Fruit fly (Drosophila melanogaster) whole organism, embryonic: ENCODE data around the gene lectin-30A.
A peak's percentile ranks its signal among the peaks of the same experiment; 100 is the strongest.

Experiments
- Ada2b ChIP-seq: fragments of 200-800 bp; sonication (Bioruptor generic); IDR thresholded peaks from 2 replicates; pipeline ENCODE4 v1.3.6; 2022; ENCODE audit warnings: missing biosample characterization, missing genetic modification characterization
- Awh ChIP-seq: fragments of 200-800 bp; sonication (Bioruptor generic); IDR thresholded peaks from 2 replicates; pipeline ENCODE4, ENCODE4 v1.3.6; 2022; ENCODE audit warnings: missing biosample characterization, missing genetic modification characterization
- CG11093 ChIP-seq: fragments of 200-800 bp; sonication (Bioruptor generic); IDR thresholded peaks from 3 replicates; pipeline ENCODE4 v1.3.6; 2022; ENCODE audit warnings: missing biosample characterization, missing genetic modification characterization
- CG12071 ChIP-seq: fragments of 200-800 bp; sonication (Bioruptor generic); optimal IDR thresholded peaks from 3 replicates; lab custom pipeline; 2018; ENCODE audit warnings: missing biosample characterization, mild to moderate bottlenecking, missing genetic modification characterization
- CG17829 ChIP-seq: fragments of 200-800 bp; optimal IDR thresholded peaks from 2 replicates; lab custom pipeline; 2019; ENCODE audit warnings: missing biosample characterization, mild to moderate bottlenecking, missing genetic modification characterization, moderate library complexity
- CG18764 ChIP-seq: fragments of 200-800 bp; sonication (Bioruptor generic); optimal IDR thresholded peaks from 3 replicates; lab custom pipeline; 2016; ENCODE audit warnings: missing biosample characterization, missing genetic modification characterization
- CG31388 ChIP-seq: fragments of 200-800 bp; sonication (Bioruptor generic); optimal IDR thresholded peaks from 2 replicates; lab custom pipeline; 2016; ENCODE audit warnings: missing biosample characterization, missing genetic modification characterization
- CG34224 ChIP-seq: fragments of 200-800 bp; sonication (Bioruptor generic); IDR thresholded peaks from 3 replicates; pipeline ENCODE4 v1.3.6; 2022; ENCODE audit warnings: missing biosample characterization, missing genetic modification characterization; ENCODE audit not compliant: partially characterized antibody
- CG3726 ChIP-seq: fragments of 200-800 bp; sonication (Bioruptor generic); IDR thresholded peaks from 3 replicates; pipeline ENCODE4, ENCODE4 v1.3.6; 2022; ENCODE audit warnings: missing biosample characterization, missing genetic modification characterization
- CG4328 ChIP-seq: fragments of 200-800 bp; sonication (Bioruptor generic); optimal IDR thresholded peaks from 3 replicates; lab custom pipeline; 2017; ENCODE audit warnings: missing biosample characterization, missing genetic modification reagents, missing genetic modification characterization
- CG43689 ChIP-seq: fragments of 200-800 bp; sonication (Bioruptor generic); IDR thresholded peaks from 2 replicates; pipeline ENCODE4 v1.3.6; 2022; ENCODE audit warnings: missing biosample characterization, missing genetic modification characterization
- CG6683 ChIP-seq: fragments of 200-800 bp; sonication (Bioruptor generic); optimal IDR thresholded peaks from 2 replicates; lab custom pipeline; 2017; ENCODE audit warnings: missing biosample characterization, mild to moderate bottlenecking, missing genetic modification characterization, missing genetic modification reagents
- CG7786 ChIP-seq: fragments of 200-800 bp; sonication (Bioruptor generic); optimal IDR thresholded peaks from 2 replicates; lab custom pipeline; 2016; ENCODE audit warnings: missing biosample characterization, missing genetic modification characterization
- CG7839 ChIP-seq: fragments of 200-800 bp; sonication (Bioruptor generic); optimal IDR thresholded peaks from 3 replicates; lab custom pipeline; 2018; ENCODE audit warnings: missing biosample characterization, mild to moderate bottlenecking, missing genetic modification characterization, moderate library complexity
- CG9609 ChIP-seq: fragments of 200-800 bp; sonication (Bioruptor generic); optimal IDR thresholded peaks from 3 replicates; lab custom pipeline; 2016; ENCODE audit warnings: missing biosample characterization, missing genetic modification characterization
- CG9727 ChIP-seq: fragments of 200-800 bp; sonication (Bioruptor generic); optimal IDR thresholded peaks from 3 replicates; lab custom pipeline; 2017; ENCODE audit warnings: missing biosample characterization, mild to moderate bottlenecking, missing genetic modification characterization
- CG9876 ChIP-seq: fragments of 200-800 bp; sonication (Bioruptor generic); optimal IDR thresholded peaks from 2 replicates; lab custom pipeline; 2016; ENCODE audit warnings: missing biosample characterization, missing genetic modification characterization
- CG9932 ChIP-seq: fragments of 200-800 bp; sonication (Bioruptor generic); IDR thresholded peaks from 2 replicates; pipeline ENCODE4 v1.3.6; 2022; ENCODE audit warnings: missing biosample characterization, missing genetic modification characterization
- CTCF ChIP-seq: fragments of 200-800 bp; sonication (Bioruptor generic); optimal IDR thresholded peaks from 2 replicates; lab custom pipeline; 2017; ENCODE audit warnings: missing biosample characterization, mild to moderate bottlenecking, missing genetic modification characterization, moderate library complexity
- Chrac-16 ChIP-seq: fragments of 200-800 bp; sonication (Bioruptor generic); optimal IDR thresholded peaks from 3 replicates; lab custom pipeline; 2016; ENCODE audit warnings: missing biosample characterization, missing genetic modification characterization
- D19B ChIP-seq: fragments of 200-800 bp; sonication (Bioruptor generic); optimal IDR thresholded peaks from 2 replicates; lab custom pipeline; 2017; ENCODE audit warnings: missing biosample characterization, mild to moderate bottlenecking, missing genetic modification characterization
- Dip3 ChIP-seq: fragments of 200-800 bp; sonication (Bioruptor generic); optimal IDR thresholded peaks from 3 replicates; lab custom pipeline; 2016; ENCODE audit warnings: missing biosample characterization, missing genetic modification characterization
- Drgx ChIP-seq: fragments of 200-800 bp; sonication (Bioruptor generic); IDR thresholded peaks from 2 replicates; pipeline ENCODE4 v1.3.6; 2022; ENCODE audit warnings: missing biosample characterization, missing genetic modification characterization
- ERR ChIP-seq: fragments of 200-800 bp; sonication (Bioruptor generic); optimal IDR thresholded peaks from 2 replicates; lab custom pipeline; 2016; ENCODE audit warnings: missing biosample characterization, missing genetic modification characterization
- Fer3 ChIP-seq: fragments of 200-800 bp; sonication (Bioruptor generic); optimal IDR thresholded peaks from 2 replicates; lab custom pipeline; 2018; ENCODE audit warnings: missing biosample characterization, mild to moderate bottlenecking, missing genetic modification characterization, moderate library complexity
- Hsf ChIP-seq: fragments of 200-800 bp; sonication (Bioruptor generic); optimal IDR thresholded peaks from 3 replicates; lab custom pipeline; 2016; ENCODE audit warnings: missing biosample characterization, missing genetic modification characterization
- Jarid2 ChIP-seq: fragments of 200-800 bp; sonication (Bioruptor generic); optimal IDR thresholded peaks from 3 replicates; lab custom pipeline; 2017; ENCODE audit warnings: mild to moderate bottlenecking, missing biosample characterization, missing genetic modification reagents, missing genetic modification characterization
- Kr ChIP-seq: fragments of 200-800 bp; sonication (Bioruptor generic); optimal IDR thresholded peaks from 2 replicates; lab custom pipeline; 2017; ENCODE audit warnings: missing biosample characterization, mild to moderate bottlenecking, missing genetic modification characterization
- MESR4 ChIP-seq: fragments of 200-800 bp; sonication (Bioruptor generic); optimal IDR thresholded peaks from 2 replicates; lab custom pipeline; 2018; ENCODE audit warnings: missing biosample characterization, mild to moderate bottlenecking, missing genetic modification characterization, moderate library complexity
- Nf-YA ChIP-seq: fragments of 200-800 bp; sonication (Bioruptor generic); IDR thresholded peaks from 2 replicates; pipeline ENCODE4 v1.3.6; 2022; ENCODE audit warnings: missing biosample characterization, missing genetic modification characterization
- PHDP ChIP-seq: fragments of 200-800 bp; sonication (Bioruptor generic); optimal IDR thresholded peaks from 3 replicates; lab custom pipeline; 2018; ENCODE audit warnings: missing biosample characterization, mild to moderate bottlenecking, missing genetic modification characterization, moderate library complexity
- YL-1 ChIP-seq: fragments of 200-800 bp; sonication (Bioruptor generic); optimal IDR thresholded peaks from 3 replicates; lab custom pipeline; 2017; ENCODE audit warnings: missing biosample characterization, mild to moderate bottlenecking, missing genetic modification characterization
- ac ChIP-seq: fragments of 200-800 bp; sonication (Bioruptor generic); optimal IDR thresholded peaks from 3 replicates; lab custom pipeline; 2017; ENCODE audit warnings: missing biosample characterization, mild to moderate bottlenecking, missing genetic modification characterization
- amos ChIP-seq: fragments of 200-800 bp; sonication (Bioruptor generic); IDR thresholded peaks from 2 replicates; pipeline ENCODE4 v1.3.6; 2022; ENCODE audit warnings: missing biosample characterization, missing genetic modification characterization; ENCODE audit not compliant: partially characterized antibody
- disco-r ChIP-seq: fragments of 200-800 bp; sonication (Bioruptor generic); optimal IDR thresholded peaks from 2 replicates; lab custom pipeline; 2016; ENCODE audit warnings: missing biosample characterization, missing genetic modification characterization
- fd96Cb ChIP-seq: fragments of 200-800 bp; sonication (Bioruptor generic); optimal IDR thresholded peaks from 2 replicates; lab custom pipeline; 2018; ENCODE audit warnings: missing biosample characterization, mild to moderate bottlenecking, missing genetic modification characterization, moderate library complexity
- gce ChIP-seq: fragments of 200-800 bp; sonication (Bioruptor generic); IDR thresholded peaks from 3 replicates; pipeline ENCODE4 v1.3.6; 2022; ENCODE audit warnings: missing biosample characterization, missing genetic modification characterization
- gcm ChIP-seq: fragments of 200-800 bp; sonication (Bioruptor generic); optimal IDR thresholded peaks from 2 replicates; lab custom pipeline; 2019; ENCODE audit warnings: missing biosample characterization, mild to moderate bottlenecking, missing genetic modification characterization, moderate library complexity
- gsb ChIP-seq: fragments of 200-800 bp; sonication (Bioruptor generic); IDR thresholded peaks from 2 replicates; pipeline ENCODE4 v1.3.6; 2022; ENCODE audit warnings: missing biosample characterization, missing genetic modification characterization
- hbn ChIP-seq: fragments of 200-800 bp; sonication (Bioruptor generic); IDR thresholded peaks from 2 replicates; pipeline ENCODE4 v1.3.6; 2022; ENCODE audit warnings: missing biosample characterization, missing genetic modification characterization; ENCODE audit not compliant: partially characterized antibody
- ind ChIP-seq: fragments of 200-800 bp; sonication (Bioruptor generic); optimal IDR thresholded peaks from 3 replicates; lab custom pipeline; 2016; ENCODE audit warnings: missing biosample characterization, missing genetic modification characterization
- lov ChIP-seq, 2 experiments: fragments of 200-800 bp in 1 of 2; fragments of >200 bp in 1 of 2; sonication (Bioruptor generic) in 1 of 2; IDR thresholded peaks in 1 of 2; optimal IDR thresholded peaks in 1 of 2; 2 replicates in 1 of 2; 3 replicates in 1 of 2; pipeline versions ENCODE4 v1.3.6 to Lab custom; 2017 to 2022; ENCODE audit warnings: missing biosample characterization in 1 of 2, missing genetic modification characterization in 1 of 2
- pfk ChIP-seq: fragments of 200-800 bp; sonication (Bioruptor generic); optimal IDR thresholded peaks from 2 replicates; lab custom pipeline; 2018; ENCODE audit warnings: missing biosample characterization, mild to moderate bottlenecking, missing genetic modification characterization, moderate library complexity
- pnt ChIP-seq: fragments of 200-800 bp; sonication (Bioruptor generic); optimal IDR thresholded peaks from 3 replicates; lab custom pipeline; 2016; ENCODE audit warnings: missing biosample characterization, missing genetic modification characterization
- row ChIP-seq: fragments of 200-800 bp; sonication (Bioruptor generic); IDR thresholded peaks from 3 replicates; pipeline ENCODE4 v1.3.6; 2022; ENCODE audit warnings: missing biosample characterization, missing genetic modification characterization
- sens ChIP-seq: fragments of 200-800 bp; sonication (Bioruptor generic); peaks from one replicate; lab custom pipeline; 2016; ENCODE audit warnings: missing biosample characterization, missing genetic modification characterization
- slbo ChIP-seq: fragments of 200-800 bp; sonication (Bioruptor generic); IDR thresholded peaks from 2 replicates; pipeline ENCODE4 v1.3.6; 2022; ENCODE audit warnings: missing biosample characterization, missing genetic modification characterization
- ssp ChIP-seq: fragments of 200-800 bp; sonication (Bioruptor generic); IDR thresholded peaks from 2 replicates; pipeline ENCODE4 v1.3.6; 2022; ENCODE audit warnings: missing biosample characterization, missing genetic modification characterization
- tap ChIP-seq: fragments of 200-800 bp; optimal IDR thresholded peaks from 3 replicates; lab custom pipeline; 2019; ENCODE audit warnings: missing biosample characterization, mild to moderate bottlenecking, missing genetic modification characterization, moderate library complexity
- usp ChIP-seq: fragments of >200 bp; optimal IDR thresholded peaks from 2 replicates; lab custom pipeline; 2017; ENCODE audit warnings: missing biosample characterization, missing genetic modification characterization
- vfl ChIP-seq: fragments of 200-800 bp; sonication (Bioruptor generic); optimal IDR thresholded peaks from 2 replicates; lab custom pipeline; 2016; ENCODE audit warnings: missing biosample characterization, missing genetic modification characterization
- wor ChIP-seq: fragments of 200-800 bp; sonication (Bioruptor generic); IDR thresholded peaks from 2 replicates; pipeline ENCODE4 v1.3.6; 2022; ENCODE audit warnings: missing biosample characterization, missing genetic modification characterization

The lectin-30A gene

DNA sequence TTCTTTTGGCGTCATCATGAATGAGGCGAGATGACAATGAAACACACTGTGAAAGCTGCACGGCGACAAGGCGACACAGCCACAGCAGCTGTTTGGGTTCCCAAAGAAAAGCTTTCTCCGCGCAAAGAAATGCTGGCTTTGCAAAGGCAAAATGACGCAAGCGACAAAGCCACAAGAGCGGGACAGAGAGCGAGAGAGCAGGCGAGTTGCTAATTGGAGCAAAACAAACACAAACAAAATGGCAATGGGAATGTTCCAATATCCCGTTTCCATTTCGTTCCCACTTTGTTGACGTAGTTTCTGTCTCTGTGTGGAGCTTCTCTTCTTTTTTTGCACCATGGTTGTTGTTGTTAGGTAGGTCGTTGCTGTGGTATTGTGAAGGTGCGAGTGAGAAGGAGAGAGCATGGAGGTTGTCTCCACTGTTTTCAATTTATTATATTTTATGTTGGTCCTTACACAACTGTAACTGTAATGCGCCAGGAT lies 49.5 kb downstream of the lectin-30A start (continued):
- TF ChIP-seq sens (GFP tag; lab: Kevin White, UChicago): no peak
- TF ChIP-seq CG43689 (GFP tag; lab: Robert Waterston, UW): no peak
- TF ChIP-seq gcm: no peak
- no peak for TF ChIP-seq CG11093
- TF ChIP-seq YL-1: no peak
- TF ChIP-seq CG34224: peak; percentile 50; the same call in 1 of the 3 replicates
- no peak for TF ChIP-seq tap
- TF ChIP-seq CG6683: no peak
- no peak for TF ChIP-seq pnt (GFP tag; lab: Kevin White, UChicago)
- no peak for TF ChIP-seq CG31388
- TF ChIP-seq Ada2b: no peak
- no peak for TF ChIP-seq CTCF (GFP tag; lab: Kevin White, UChicago)
- no peak for TF ChIP-seq CG3726 (GFP tag; lab: Robert Waterston, UW)
- TF ChIP-seq CG12071: peak; percentile 65
- TF ChIP-seq ind (GFP tag; lab: Kevin White, UChicago): no peak
- no peak for TF ChIP-seq CG9727 (GFP tag; lab: Kevin White, UChicago)
- TF ChIP-seq CG17829 (tag; lab: Kevin White, UChicago): no peak
- TF ChIP-seq vfl: no peak
- no peak for TF ChIP-seq amos
- no peak for TF ChIP-seq ac
- no peak for TF ChIP-seq fd96Cb (tag; lab: Kevin White, UChicago)
- TF ChIP-seq Fer3 (tag; lab: Kevin White, UChicago): no peak
- no peak for TF ChIP-seq CG7839
- no peak for TF ChIP-seq CG4328 (GFP tag; lab: Kevin White, UChicago)
- TF ChIP-seq lov (optimal IDR thresholded peaks at IDR 0.05; lab: Kevin White, UChicago): no peak
- TF ChIP-seq lov (GFP tag; IDR thresholded peaks at IDR 0.05; lab: Robert Waterston, UW): peak; percentile 57; the same call in 1 of the 3 replicates
- TF ChIP-seq MESR4: no peak
- TF ChIP-seq Dip3 (GFP tag; lab: Kevin White, UChicago): no peak
- TF ChIP-seq CG9876 (GFP tag; lab: Kevin White, UChicago): no peak
- TF ChIP-seq gsb (GFP tag; lab: Robert Waterston, UW): no peak; the same call in 1 of the 2 replicates
- no peak for TF ChIP-seq Nf-YA
- TF ChIP-seq D19B (GFP tag; lab: Kevin White, UChicago): no peak
- peak; percentile 99 for TF ChIP-seq pfk
- TF ChIP-seq CG7786 (GFP tag; lab: Kevin White, UChicago): no peak
- no peak for TF ChIP-seq wor
- peak; percentile 22 for TF ChIP-seq PHDP (tag; lab: Kevin White, UChicago)
- no peak for TF ChIP-seq gce
- no peak for TF ChIP-seq Kr (GFP tag; lab: Kevin White, UChicago)
- no peak for TF ChIP-seq Chrac-16 (GFP tag; lab: Kevin White, UChicago)
- TF ChIP-seq ERR (GFP tag; lab: Kevin White, UChicago): no peak
- no peak for TF ChIP-seq ssp (GFP tag; lab: Robert Waterston, UW)
- TF ChIP-seq usp: no peak
- no peak for TF ChIP-seq disco-r
- TF ChIP-seq CG9609: no peak
- TF ChIP-seq Drgx (GFP tag; lab: Robert Waterston, UW): peak; percentile 86
- no peak for TF ChIP-seq Hsf
- no peak for TF ChIP-seq CG18764 (GFP tag; lab: Kevin White, UChicago)
- no peak for TF ChIP-seq hbn (GFP tag; lab: Robert Waterston, UW)
- no peak for TF ChIP-seq row
- TF ChIP-seq slbo (GFP tag; lab: Robert Waterston, UW): no peak
- peak; percentile 49 for TF ChIP-seq Jarid2 (GFP tag; lab: Kevin White, UChicago)
- 0 out of 2 replicates have a peak, but pooled peaks have one; percentile 13 for TF ChIP-seq Awh (GFP tag; lab: Robert Waterston, UW)
- no peak for TF ChIP-seq CG9932 (GFP tag; lab: Robert Waterston, UW)
